Worm (Caenorhabditis elegans): ENCODE data around the gene mnm-2.

- no peak for TF ChIP-seq akir-1 (GFP tag; optimal IDR thresholded peaks at IDR 0.05)
- no peak for TF ChIP-seq Y53F4B.3 (GFP tag; IDR thresholded peaks at IDR 0.05)
- TF ChIP-seq T26A5.8 (tag; optimal IDR thresholded peaks at IDR 0.05) = no peak
- no peak for TF ChIP-seq ztf-25 (GFP tag; IDR thresholded peaks at IDR 0.05)
- TF ChIP-seq hlh-12 (tag; optimal IDR thresholded peaks at IDR 0.05) = no peak
- no peak for TF ChIP-seq bed-2 (GFP tag; IDR thresholded peaks at IDR 0.05)
- no peak for TF ChIP-seq F49E8.2 (tag; optimal IDR thresholded peaks at IDR 0.05; ENCODE audit: insufficient read depth)
- TF ChIP-seq ama-1 (optimal IDR thresholded peaks at IDR 0.05) = no peak
- TF ChIP-seq ama-1 (GFP tag; optimal IDR thresholded peaks at IDR 0.05) = no peak
- TF ChIP-seq zim-3 (tag; optimal IDR thresholded peaks at IDR 0.05) = no peak
- TF ChIP-seq ets-4 (GFP tag; optimal IDR thresholded peaks at IDR 0.05) = no peak
- TF ChIP-seq ZK185.1 (tag; optimal IDR thresholded peaks at IDR 0.05; ENCODE audit: poor library complexity, severe bottlenecking) = no peak
- no peak for TF ChIP-seq die-1 (tag; optimal IDR thresholded peaks at IDR 0.05)
- TF ChIP-seq nhr-90 (tag; optimal IDR thresholded peaks at IDR 0.05) = no peak
- TF ChIP-seq unc-62 (GFP tag; optimal IDR thresholded peaks at IDR 0.05) = no peak
Measured at ce11 chrX:7440102-7440501, 15.4 kb upstream of the mnm-2 start.

Measured in whole organism, young adult.